Worm (Caenorhabditis elegans) whole organism, L1 larva: Measurements from ENCODE around the gene athp-2.

Experiments used
- nhr-237 ChIP-seq: fragments of 150-350 bp; optimal IDR thresholded peaks from 2 replicates; lab custom pipeline; 2014; ENCODE audit warnings: missing biosample characterization, missing genetic modification characterization
- pqm-1 ChIP-seq: sonication (generic microtip); optimal IDR thresholded peaks from 3 replicates; lab custom pipeline; 2017; ENCODE audit warnings: missing biosample characterization, missing genetic modification characterization

ce11 chrII:4372406-4372805 is 32.4 kb downstream of the athp-2 start, which contains the start of gene paic-1:
- TF ChIP-seq pqm-1 (tag; lab: Kevin White, UChicago) (no peak), nhr-237 (no peak)
